In genomic region chr2L:1183799-1184198, dm6 we compare ENCODE assay signal across 1 fruit fly cellular context.
TF ChIP-seq lines count a peak whose summit lies in the region.

Gene CG5126 (minus strand): TSS chr2L:1184020.
Gene Tgt (plus strand): TSS chr2L:1184065.

TF ChIP-seq in whole organism, embryonic, 481 proteins besides CTCF, POLR2A, EP300 and RAD21 (continued from another document):
- TF ChIP-seq sna (GFP tag; IDR thresholded peaks at IDR 0.05; lab: Robert Waterston, UW; ENCODE audit: partially characterized antibody) (peak; percentile 44; the same call in 1 of the 2 replicates), yki (optimal IDR thresholded peaks at IDR 0.05; lab: Kevin White, UChicago) (no peak), E2f2 (GFP tag; IDR thresholded peaks at IDR 0.05; lab: Robert Waterston, UW) (peak; percentile 70), Dref (GFP tag; IDR thresholded peaks at IDR 0.05; lab: Robert Waterston, UW) (peak; percentile 69), unc-4 (GFP tag; IDR thresholded peaks at IDR 0.05; lab: Robert Waterston, UW; ENCODE audit: partially characterized antibody) (peak; percentile 65), Chrac-16 (GFP tag; optimal IDR thresholded peaks at IDR 0.05; lab: Kevin White, UChicago) (no peak), CG14050 (GFP tag; IDR thresholded peaks at IDR 0.05; lab: Robert Waterston, UW) (no peak), BEAF-32 (GFP tag; optimal IDR thresholded peaks at IDR 0.05; lab: Kevin White, UChicago) (peak; percentile 70), chinmo (GFP tag; IDR thresholded peaks at IDR 0.05; lab: Robert Waterston, UW; ENCODE audit: partially characterized antibody) (peak; percentile 87; the same call in 2 of the 4 replicates), nerfin-2 (GFP tag; IDR thresholded peaks at IDR 0.05; lab: Robert Waterston, UW; ENCODE audit: partially characterized antibody) (peak; percentile 25; the same call in 1 of the 2 replicates), CG4328 (GFP tag; optimal IDR thresholded peaks at IDR 0.05; lab: Kevin White, UChicago) (no peak), toy (GFP tag; IDR thresholded peaks at IDR 0.05; lab: Robert Waterston, UW) (no peak), CG2199 (GFP tag; IDR thresholded peaks at IDR 0.05; lab: Robert Waterston, UW) (no peak), vnd (GFP tag; IDR thresholded peaks at IDR 0.05; lab: Robert Waterston, UW; ENCODE audit: partially characterized antibody) (0 out of 3 replicates have a peak, but pooled peaks have one; percentile 35), CG15601 (tag; optimal IDR thresholded peaks at IDR 0.05; lab: Kevin White, UChicago) (no peak), CG15514 (GFP tag; optimal IDR thresholded peaks at IDR 0.05; lab: Kevin White, UChicago) (peak; percentile 79), B-H2 (GFP tag; optimal IDR thresholded peaks at IDR 0.05; lab: Kevin White, UChicago) (no peak), CG9215 (GFP tag; IDR thresholded peaks at IDR 0.05; lab: Robert Waterston, UW) (no peak), dmrt11E (tag; optimal IDR thresholded peaks at IDR 0.05; lab: Kevin White, UChicago) (no peak), MESR4 (GFP tag; optimal IDR thresholded peaks at IDR 0.05; lab: Kevin White, UChicago) (peak; percentile 55), CG9727 (GFP tag; optimal IDR thresholded peaks at IDR 0.05; lab: Kevin White, UChicago) (no peak), CG10979 (tag; optimal IDR thresholded peaks at IDR 0.05; lab: Kevin White, UChicago) (peak; percentile 54), Dll (GFP tag; IDR thresholded peaks at IDR 0.05; lab: Robert Waterston, UW; ENCODE audit: partially characterized antibody) (peak; percentile 68; the same call in 2 of the 4 replicates), dm (GFP tag; optimal IDR thresholded peaks at IDR 0.05; lab: Kevin White, UChicago) (peak; percentile 51), CG14710 (tag; optimal IDR thresholded peaks at IDR 0.05; lab: Kevin White, UChicago) (peak; percentile 8), CG8765 (GFP tag; IDR thresholded peaks at IDR 0.05; lab: Robert Waterston, UW) (no peak), CG18619 (GFP tag; optimal IDR thresholded peaks at IDR 0.05; lab: Kevin White, UChicago) (no peak), danr (GFP tag; IDR thresholded peaks at IDR 0.05; lab: Robert Waterston, UW) (no peak), nerfin-1 (tag; optimal IDR thresholded peaks at IDR 0.05; lab: Kevin White, UChicago) (no peak), grn (GFP tag; optimal IDR thresholded peaks at IDR 0.05; lab: Kevin White, UChicago) (peak; percentile 87), Dek (tag; optimal IDR thresholded peaks at IDR 0.05; lab: Kevin White, UChicago) (no peak), CG34422 (GFP tag; IDR thresholded peaks at IDR 0.05; lab: Robert Waterston, UW) (peak; percentile 65; the same call in 1 of the 3 replicates), Aef1 (GFP tag; IDR thresholded peaks at IDR 0.05; lab: Robert Waterston, UW) (no peak), wdn (GFP tag; IDR thresholded peaks at IDR 0.05; lab: Robert Waterston, UW) (no peak), so (GFP tag; IDR thresholded peaks at IDR 0.05; lab: Robert Waterston, UW) (no peak), CG6683 (GFP tag; optimal IDR thresholded peaks at IDR 0.05; lab: Kevin White, UChicago) (no peak), pzg (GFP tag; optimal IDR thresholded peaks at IDR 0.05; lab: Kevin White, UChicago) (peak; percentile 74), CG4617 (GFP tag; optimal IDR thresholded peaks at IDR 0.05; lab: Kevin White, UChicago; ENCODE audit: borderline replicate concordance) (no peak), CG9797 (GFP tag; optimal IDR thresholded peaks at IDR 0.05; lab: Kevin White, UChicago) (peak; percentile 63), Myb (GFP tag; optimal IDR thresholded peaks at IDR 0.05; lab: Kevin White, UChicago) (peak; percentile 50), CG31224 (GFP tag; IDR thresholded peaks at IDR 0.05; lab: Robert Waterston, UW) (no peak), Sry-δ (GFP tag; optimal IDR thresholded peaks at IDR 0.05; lab: Kevin White, UChicago) (peak; percentile 54), knrl (GFP tag; IDR thresholded peaks at IDR 0.05; lab: Robert Waterston, UW; ENCODE audit: partially characterized antibody) (peak; percentile 43; the same call in 2 of the 3 replicates), CG15011 (GFP tag; optimal IDR thresholded peaks at IDR 0.05; lab: Kevin White, UChicago) (no peak), CG31441 (GFP tag; IDR thresholded peaks at IDR 0.05; lab: Robert Waterston, UW) (no peak), crol (GFP tag; IDR thresholded peaks at IDR 0.05; lab: Robert Waterston, UW) (no peak), CG7963 (GFP tag; IDR thresholded peaks at IDR 0.05; lab: Robert Waterston, UW; ENCODE audit: partially characterized antibody) (peak; percentile 47; the same call in 2 of the 3 replicates), zf30C (GFP tag; optimal IDR thresholded peaks at IDR 0.05; lab: Kevin White, UChicago) (no peak), Bgb (GFP tag; IDR thresholded peaks at IDR 0.05; lab: Robert Waterston, UW; ENCODE audit: partially characterized antibody) (peak; percentile 54; the same call in 1 of the 2 replicates), pnt (GFP tag; optimal IDR thresholded peaks at IDR 0.05; lab: Kevin White, UChicago) (no peak), Sry-β (GFP tag; optimal IDR thresholded peaks at IDR 0.05; lab: Kevin White, UChicago) (no peak), CG12071 (GFP tag; optimal IDR thresholded peaks at IDR 0.05; lab: Kevin White, UChicago) (no peak), Doc3 (GFP tag; IDR thresholded peaks at IDR 0.05; lab: Robert Waterston, UW; ENCODE audit: partially characterized antibody) (0 out of 3 replicates have a peak, but pooled peaks have one; percentile 36), Med (GFP tag; lab: Kevin White, UChicago) (peak; percentile 60), bbx (GFP tag; IDR thresholded peaks at IDR 0.05; lab: Robert Waterston, UW; ENCODE audit: partially characterized antibody) (peak; percentile 55; the same call in 1 of the 2 replicates), HLH4C (GFP tag; IDR thresholded peaks at IDR 0.05; lab: Robert Waterston, UW; ENCODE audit: partially characterized antibody) (peak; percentile 37; the same call in 1 of the 3 replicates), salm (tag; optimal IDR thresholded peaks at IDR 0.05; lab: Kevin White, UChicago) (no peak), CG7556 (GFP tag; optimal IDR thresholded peaks at IDR 0.05; lab: Kevin White, UChicago) (no peak), stwl (tag; optimal IDR thresholded peaks at IDR 0.05; lab: Kevin White, UChicago) (peak; percentile 31), Stat92E (GFP tag; optimal IDR thresholded peaks at IDR 0.05; lab: Kevin White, UChicago) (no peak), H2.0 (GFP tag; IDR thresholded peaks at IDR 0.05; lab: Robert Waterston, UW) (no peak), sr (GFP tag; IDR thresholded peaks at IDR 0.05; lab: Robert Waterston, UW) (no peak), lilli (GFP tag; optimal IDR thresholded peaks at IDR 0.05; lab: Kevin White, UChicago) (no peak), tx (GFP tag; optimal IDR thresholded peaks at IDR 0.05; lab: Kevin White, UChicago) (no peak), ato (GFP tag; IDR thresholded peaks at IDR 0.05; lab: Robert Waterston, UW; ENCODE audit: partially characterized antibody) (peak; percentile 5; the same call in 1 of the 2 replicates), zen2 (GFP tag; IDR thresholded peaks at IDR 0.05; lab: Robert Waterston, UW; ENCODE audit: partially characterized antibody) (0 out of 3 replicates have a peak, but pooled peaks have one; percentile 20), Hey (tag; optimal IDR thresholded peaks at IDR 0.05; lab: Kevin White, UChicago) (peak; percentile 24), CG34376 (GFP tag; optimal IDR thresholded peaks at IDR 0.05; lab: Kevin White, UChicago) (no peak), hbn (GFP tag; IDR thresholded peaks at IDR 0.05; lab: Robert Waterston, UW; ENCODE audit: partially characterized antibody) (peak; percentile 34; the same call in 1 of the 2 replicates), CG17186 (GFP tag; optimal IDR thresholded peaks at IDR 0.05; lab: Kevin White, UChicago) (peak; percentile 45), inv (GFP tag; IDR thresholded peaks at IDR 0.05; lab: Robert Waterston, UW; ENCODE audit: partially characterized antibody) (peak; percentile 45), CG6791 (GFP tag; IDR thresholded peaks at IDR 0.05; lab: Robert Waterston, UW; ENCODE audit: partially characterized antibody) (peak; percentile 56; the same call in 1 of the 3 replicates), tap (tag; optimal IDR thresholded peaks at IDR 0.05; lab: Kevin White, UChicago) (no peak), CG16813 (GFP tag; IDR thresholded peaks at IDR 0.05; lab: Robert Waterston, UW; ENCODE audit: partially characterized antibody) (peak; percentile 33; the same call in 2 of the 3 replicates), CG4404 (GFP tag; IDR thresholded peaks at IDR 0.05; lab: Robert Waterston, UW) (no peak), CG34224 (GFP tag; IDR thresholded peaks at IDR 0.05; lab: Robert Waterston, UW; ENCODE audit: partially characterized antibody) (peak; percentile 56), hb (GFP tag; IDR thresholded peaks at IDR 0.05; lab: Robert Waterston, UW; ENCODE audit: partially characterized antibody) (peak; percentile 69; the same call in 1 of the 3 replicates), Dp (GFP tag; optimal IDR thresholded peaks at IDR 0.05; lab: Kevin White, UChicago) (peak; percentile 66), amos (GFP tag; IDR thresholded peaks at IDR 0.05; lab: Robert Waterston, UW; ENCODE audit: partially characterized antibody) (peak; percentile 67; the same call in 1 of the 2 replicates), ftz-f1 (GFP tag; optimal IDR thresholded peaks at IDR 0.05; lab: Kevin White, UChicago) (peak; percentile 63), HLHmδ (GFP tag; optimal IDR thresholded peaks at IDR 0.05; lab: Kevin White, UChicago) (no peak), Oaz (GFP tag; IDR thresholded peaks at IDR 0.05; lab: Robert Waterston, UW) (0 out of 2 replicates have a peak, but pooled peaks have one; percentile 18)
